Fruit fly (Drosophila melanogaster): Measurements from ENCODE around the gene CG11854.

The CG11854 gene

DNA sequence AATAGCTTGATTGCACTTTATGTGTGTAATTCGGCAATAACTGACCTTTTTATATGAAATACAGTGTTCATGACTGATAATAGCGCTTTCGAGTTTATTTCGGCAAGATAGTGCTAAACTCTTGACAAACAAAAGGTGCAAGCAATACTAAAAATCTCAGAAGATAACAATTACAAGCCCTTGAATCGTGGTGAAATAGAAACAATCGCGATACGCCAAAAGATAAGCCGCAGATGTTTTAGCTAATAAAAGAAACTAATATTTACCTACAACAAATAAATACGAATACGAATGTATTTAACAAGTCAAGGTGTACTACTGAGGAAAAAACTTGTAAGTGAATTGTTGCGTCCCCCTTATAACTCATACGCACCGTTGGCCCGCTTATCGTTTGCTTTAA is 33.5 kb downstream of the CG11854 start (continued):
- TF ChIP-seq Drgx (GFP tag; IDR thresholded peaks at IDR 0.05) (no peak), ftz-f1 (GFP tag; optimal IDR thresholded peaks at IDR 0.05) (no peak), crc (GFP tag; optimal IDR thresholded peaks at IDR 0.05) (no peak), Rx (GFP tag; IDR thresholded peaks at IDR 0.05) (no peak), bigmax (GFP tag; optimal IDR thresholded peaks at IDR 0.05) (no peak), vfl (GFP tag; optimal IDR thresholded peaks at IDR 0.05) (no peak), CG18262 (tag; optimal IDR thresholded peaks at IDR 0.05) (no peak), unpg (GFP tag; optimal IDR thresholded peaks at IDR 0.05) (peak; percentile 1), unc-4 (GFP tag; IDR thresholded peaks at IDR 0.05; ENCODE audit: partially characterized antibody) (no peak), CG33213 (GFP tag; optimal IDR thresholded peaks at IDR 0.05) (no peak), D19B (GFP tag; optimal IDR thresholded peaks at IDR 0.05) (no peak), CG2889 (GFP tag; IDR thresholded peaks at IDR 0.05) (no peak), Adf1 (GFP tag; IDR thresholded peaks at IDR 0.05) (no peak), org-1 (GFP tag; optimal IDR thresholded peaks at IDR 0.05) (no peak), insv (GFP tag; optimal IDR thresholded peaks at IDR 0.05) (no peak), CG11696 (GFP tag; IDR thresholded peaks at IDR 0.05) (no peak), tio (GFP tag; optimal IDR thresholded peaks at IDR 0.05) (no peak), Fer3 (tag; optimal IDR thresholded peaks at IDR 0.05) (peak; percentile 54), chif (GFP tag; optimal IDR thresholded peaks at IDR 0.05) (no peak), wek (GFP tag; optimal IDR thresholded peaks at IDR 0.05) (no peak), pum (GFP tag; optimal IDR thresholded peaks at IDR 0.05) (no peak), Dbx (GFP tag; IDR thresholded peaks at IDR 0.05) (no peak), CG13123 (GFP tag; optimal IDR thresholded peaks at IDR 0.05) (no peak), Taf1 (GFP tag; IDR thresholded peaks at IDR 0.05) (no peak), CoRest (tag; optimal IDR thresholded peaks at IDR 0.05) (no peak), PHDP (tag; optimal IDR thresholded peaks at IDR 0.05) (peak; percentile 71), CG12299 (tag; optimal IDR thresholded peaks at IDR 0.05) (peak; percentile 36), bowl (GFP tag; IDR thresholded peaks at IDR 0.05) (no peak), CG17802 (tag; optimal IDR thresholded peaks at IDR 0.05) (no peak), CG6254 (GFP tag; optimal IDR thresholded peaks at IDR 0.05) (no peak), CG15514 (GFP tag; optimal IDR thresholded peaks at IDR 0.05) (peak; percentile 48), CkIIα-i1 (GFP tag; IDR thresholded peaks at IDR 0.05) (no peak), abd-A (tag; optimal IDR thresholded peaks at IDR 0.05) (no peak), da (GFP tag; optimal IDR thresholded peaks at IDR 0.05) (no peak), CG3163 (GFP tag; optimal IDR thresholded peaks at IDR 0.05) (no peak), CG2199 (GFP tag; IDR thresholded peaks at IDR 0.05) (no peak), run (tag; optimal IDR thresholded peaks at IDR 0.05) (no peak), lola (GFP tag; optimal IDR thresholded peaks at IDR 0.05) (no peak), CG1529 (GFP tag; optimal IDR thresholded peaks at IDR 0.05) (no peak), Deaf1 (tag; optimal IDR thresholded peaks at IDR 0.05) (no peak), CG2116 (GFP tag; optimal IDR thresholded peaks at IDR 0.05) (no peak), Scr (GFP tag; IDR thresholded peaks at IDR 0.05; ENCODE audit: partially characterized antibody) (no peak), wdn (GFP tag; IDR thresholded peaks at IDR 0.05) (no peak), CG7786 (GFP tag; optimal IDR thresholded peaks at IDR 0.05) (no peak), Lpt (GFP tag; optimal IDR thresholded peaks at IDR 0.05) (no peak), CG13424 (tag; optimal IDR thresholded peaks at IDR 0.05) (peak; percentile 36), ac (GFP tag; optimal IDR thresholded peaks at IDR 0.05) (no peak), ERR (GFP tag; optimal IDR thresholded peaks at IDR 0.05) (no peak), ro (GFP tag; IDR thresholded peaks at IDR 0.05) (no peak), CG34422 (GFP tag; IDR thresholded peaks at IDR 0.05) (no peak), gem (tag; optimal IDR thresholded peaks at IDR 0.05) (no peak), YL-1 (GFP tag; optimal IDR thresholded peaks at IDR 0.05) (no peak)
